Fruit fly (Drosophila melanogaster) whole organism, embryonic: ENCODE measurements around the gene Secp43.

ENCODE experiments used
- Adf1 ChIP-seq: fragments of 200-800 bp; sonication (Bioruptor generic); IDR thresholded peaks from 2 replicates; pipeline ENCODE4 v1.3.6; 2022; ENCODE audit warnings: missing biosample characterization, missing genetic modification characterization
- CG10431 ChIP-seq: fragments of 200-800 bp; sonication (Bioruptor generic); optimal IDR thresholded peaks from 3 replicates; lab custom pipeline; 2018; ENCODE audit warnings: missing biosample characterization, mild to moderate bottlenecking, missing genetic modification characterization
- CG3163 ChIP-seq: fragments of 200-800 bp; sonication (Bioruptor generic); optimal IDR thresholded peaks from 3 replicates; lab custom pipeline; 2016; ENCODE audit warnings: missing biosample characterization, missing genetic modification characterization
- CG3838 ChIP-seq: fragments of 200-800 bp; sonication (Bioruptor generic); optimal IDR thresholded peaks from 3 replicates; lab custom pipeline; 2016; ENCODE audit warnings: missing biosample characterization, missing genetic modification characterization
- CG7556 ChIP-seq: fragments of 200-800 bp; sonication (Bioruptor generic); optimal IDR thresholded peaks from 2 replicates; lab custom pipeline; 2017; ENCODE audit warnings: missing biosample characterization, mild to moderate bottlenecking, missing genetic modification characterization
- CG8290 ChIP-seq, 3 experiments: fragments of 200-800 bp; sonication (Bioruptor generic); optimal IDR thresholded peaks; 2 replicates each; lab custom pipeline; 2016 to 2019; ENCODE audit warnings: missing biosample characterization in 3 of 3, missing genetic modification characterization in 3 of 3, mild to moderate bottlenecking in 2 of 3, moderate library complexity in 1 of 3
- CG8765 ChIP-seq: fragments of 200-800 bp; sonication (Bioruptor generic); IDR thresholded peaks from 2 replicates; pipeline ENCODE4 v1.3.6; 2022; ENCODE audit warnings: missing biosample characterization, missing genetic modification characterization
- Xrp1 ChIP-seq: fragments of 200-800 bp; sonication (Bioruptor generic); IDR thresholded peaks from 2 replicates; pipeline ENCODE4 v1.3.6; 2022; ENCODE audit warnings: missing biosample characterization, missing genetic modification characterization
- gcm ChIP-seq: fragments of 200-800 bp; sonication (Bioruptor generic); optimal IDR thresholded peaks from 2 replicates; lab custom pipeline; 2019; ENCODE audit warnings: missing biosample characterization, mild to moderate bottlenecking, missing genetic modification characterization, moderate library complexity
- gem ChIP-seq: fragments of 200-800 bp; sonication (Bioruptor generic); optimal IDR thresholded peaks from 2 replicates; lab custom pipeline; 2019; ENCODE audit warnings: missing biosample characterization, mild to moderate bottlenecking, missing genetic modification characterization, moderate library complexity
- knrl ChIP-seq: fragments of 200-800 bp; sonication (Bioruptor generic); IDR thresholded peaks from 3 replicates; pipeline ENCODE4 v1.3.6; 2022; ENCODE audit warnings: missing biosample characterization, missing genetic modification characterization; ENCODE audit not compliant: partially characterized antibody
- ttk ChIP-seq: fragments of 200-800 bp; sonication (Bioruptor generic); IDR thresholded peaks from 2 replicates; pipeline ENCODE4 v2.1.2; 2022; ENCODE audit warnings: missing biosample characterization, missing genetic modification characterization

dm6 chr2L:4418819-4419218, 35.4 kb downstream of the Secp43 start:
- TF ChIP-seq CG3163 (GFP tag; lab: Kevin White, UChicago): no peak
- TF ChIP-seq CG8290 (GFP tag; optimal IDR thresholded peaks at IDR 0.05; lab: Kevin White, UChicago): no peak
- TF ChIP-seq CG8290 (tag; optimal IDR thresholded peaks at IDR 0.05; lab: Kevin White, UChicago): no peak
- TF ChIP-seq Adf1 (GFP tag; lab: Robert Waterston, UW): no peak
- TF ChIP-seq CG8765 (GFP tag; lab: Robert Waterston, UW): no peak
- no peak for TF ChIP-seq CG7556 (GFP tag; lab: Kevin White, UChicago)
- TF ChIP-seq gcm (GFP tag; lab: Kevin White, UChicago): no peak
- no peak for TF ChIP-seq Xrp1 (GFP tag; lab: Robert Waterston, UW)
- TF ChIP-seq CG3838: no peak
- TF ChIP-seq CG10431: no peak
- TF ChIP-seq ttk: no peak
- TF ChIP-seq gem (tag; lab: Kevin White, UChicago): no peak
- peak; percentile 42; the same call in 1 of the 3 replicates for TF ChIP-seq knrl (GFP tag; lab: Robert Waterston, UW)
